Worm (Caenorhabditis elegans) whole organism, L2 larva: Measurements from ENCODE around the gene F17C8.6.
A peak's percentile ranks its signal among the peaks of the same experiment; 100 is the strongest.
"Not testable (repeated sequence)": the region's sequence is repeated elsewhere in the genome, so short reads cannot be mapped to it uniquely, and the experiment has no call there.

Source experiments
- C34F6.9 ChIP-seq: fragments of 150-350 bp; optimal IDR thresholded peaks from 2 replicates; lab custom pipeline; 2014; ENCODE audit warnings: missing biosample characterization, missing genetic modification characterization
- R02D3.7 ChIP-seq: fragments of 150-350 bp; optimal IDR thresholded peaks from 2 replicates; lab custom pipeline; 2014; ENCODE audit warnings: missing biosample characterization, missing genetic modification characterization
- Y55F3AM.14 ChIP-seq: fragments of 200-800 bp; sonication (Bioruptor generic); optimal IDR thresholded peaks from 2 replicates; lab custom pipeline; 2018; ENCODE audit warnings: mild to moderate bottlenecking, missing genetic modification characterization, missing compliant biosample characterization
- ZK546.5 ChIP-seq: sonication (generic microtip); optimal IDR thresholded peaks from 2 replicates; lab custom pipeline; 2017; ENCODE audit warnings: missing biosample characterization, missing genetic modification characterization
- alr-1 ChIP-seq: fragments of 150-350 bp; optimal IDR thresholded peaks from 2 replicates; lab custom pipeline; 2014; ENCODE audit warnings: missing biosample characterization, missing genetic modification characterization
- aly-2 ChIP-seq: fragments of 150-350 bp; optimal IDR thresholded peaks from 2 replicates; lab custom pipeline; 2014; ENCODE audit warnings: missing biosample characterization, missing genetic modification characterization
- ama-1 ChIP-seq: fragments of 150-350 bp; optimal IDR thresholded peaks from 2 replicates; lab custom pipeline; 2018; ENCODE audit warnings: inconsistent platforms
- blmp-1 ChIP-seq: sonication (generic microtip); optimal IDR thresholded peaks from 2 replicates; lab custom pipeline; 2017; ENCODE audit warnings: missing genetic modification characterization, mild to moderate bottlenecking, missing compliant biosample characterization, antibody characterized with exemption, moderate library complexity; ENCODE audit not compliant: insufficient read depth
- ceh-16 ChIP-seq: fragments of 150-350 bp; optimal IDR thresholded peaks from 2 replicates; lab custom pipeline; 2014; ENCODE audit warnings: missing biosample characterization, missing genetic modification characterization
- crh-2 ChIP-seq: sonication (generic microtip); optimal IDR thresholded peaks from 2 replicates; lab custom pipeline; 2017; ENCODE audit warnings: missing biosample characterization, missing genetic modification characterization
- dmd-4 ChIP-seq: sonication (generic microtip); optimal IDR thresholded peaks from 2 replicates; lab custom pipeline; 2017; ENCODE audit warnings: missing biosample characterization, missing genetic modification characterization
- egl-27 ChIP-seq: sonication (generic microtip); optimal IDR thresholded peaks from 3 replicates; lab custom pipeline; 2017; ENCODE audit warnings: missing biosample characterization, missing genetic modification reagents, missing genetic modification characterization
- elt-3 ChIP-seq: sonication (generic microtip); optimal IDR thresholded peaks from 2 replicates; lab custom pipeline; 2017; ENCODE audit warnings: missing biosample characterization, missing genetic modification characterization
- fos-1 ChIP-seq: fragments of 150-350 bp; optimal IDR thresholded peaks from 2 replicates; lab custom pipeline; 2014; ENCODE audit warnings: missing biosample characterization, missing genetic modification characterization
- lin-11 ChIP-seq: fragments of 150-350 bp; sonication (generic microtip); optimal IDR thresholded peaks from 2 replicates; lab custom pipeline; 2014; ENCODE audit warnings: missing biosample characterization, missing genetic modification characterization, inconsistent platforms, mixed read lengths
- lin-13 ChIP-seq: fragments of 150-350 bp; optimal IDR thresholded peaks from 2 replicates; lab custom pipeline; 2014; ENCODE audit warnings: missing biosample characterization, missing genetic modification reagents, missing genetic modification characterization
- lin-39 ChIP-seq: fragments of 150-350 bp; optimal IDR thresholded peaks from 2 replicates; lab custom pipeline; 2014; ENCODE audit warnings: missing biosample characterization, missing genetic modification reagents, missing genetic modification characterization
- lsy-2 ChIP-seq, 2 experiments: fragments of 150-350 bp in 1 of 2; sonication (generic microtip) in 1 of 2; optimal IDR thresholded peaks; 2 replicates each; lab custom pipeline; 2014 to 2017; ENCODE audit warnings: missing biosample characterization in 2 of 2, missing genetic modification characterization in 2 of 2
- mab-5 ChIP-seq: fragments of 150-350 bp; optimal IDR thresholded peaks from 2 replicates; lab custom pipeline; 2014; ENCODE audit warnings: missing biosample characterization, missing genetic modification characterization
- mbf-1 ChIP-seq: sonication (generic microtip); optimal IDR thresholded peaks from 2 replicates; lab custom pipeline; 2017; ENCODE audit warnings: missing biosample characterization, missing genetic modification characterization
- nhr-10 ChIP-seq: sonication (generic microtip); optimal IDR thresholded peaks from 2 replicates; lab custom pipeline; 2017; ENCODE audit warnings: missing biosample characterization, missing genetic modification characterization
- nhr-12 ChIP-seq: fragments of 150-350 bp; optimal IDR thresholded peaks from 2 replicates; lab custom pipeline; 2014; ENCODE audit warnings: missing biosample characterization, missing genetic modification characterization
- nhr-237 ChIP-seq: fragments of 150-350 bp; optimal IDR thresholded peaks from 2 replicates; lab custom pipeline; 2014; ENCODE audit warnings: missing biosample characterization, missing genetic modification characterization
- nhr-25 ChIP-seq: fragments of 150-350 bp; sonication (generic microtip); optimal IDR thresholded peaks from 3 replicates; lab custom pipeline; 2014; ENCODE audit warnings: missing biosample characterization, missing genetic modification characterization
- nhr-6 ChIP-seq: fragments of 150-350 bp; optimal IDR thresholded peaks from 2 replicates; lab custom pipeline; 2014; ENCODE audit warnings: missing biosample characterization, missing genetic modification characterization
- nhr-77 ChIP-seq: fragments of 150-350 bp; optimal IDR thresholded peaks from 2 replicates; lab custom pipeline; 2014; ENCODE audit warnings: missing biosample characterization, missing genetic modification characterization
- sem-4 ChIP-seq: fragments of 150-350 bp; optimal IDR thresholded peaks from 2 replicates; lab custom pipeline; 2014; ENCODE audit warnings: missing biosample characterization, missing genetic modification reagents, missing genetic modification characterization
- skn-1 ChIP-seq: sonication (generic microtip); optimal IDR thresholded peaks from 2 replicates; lab custom pipeline; 2017; ENCODE audit warnings: missing biosample characterization, missing genetic modification characterization
- sma-9 ChIP-seq, 2 experiments: fragments of 150-350 bp in 1 of 2; sonication (generic microtip) in 1 of 2; optimal IDR thresholded peaks; 2 replicates each; lab custom pipeline; 2014 to 2016; ENCODE audit warnings: missing genetic modification characterization in 2 of 2, mild to moderate bottlenecking in 1 of 2, missing biosample characterization in 1 of 2, missing compliant biosample characterization in 1 of 2, missing genetic modification reagents in 1 of 2, moderate library complexity in 1 of 2
- snpc-4 ChIP-seq: fragments of 150-350 bp; optimal IDR thresholded peaks from 2 replicates; lab custom pipeline; 2014; ENCODE audit warnings: missing biosample characterization, missing genetic modification characterization
- unc-39 ChIP-seq: fragments of 150-350 bp; optimal IDR thresholded peaks from 2 replicates; lab custom pipeline; 2014; ENCODE audit warnings: missing biosample characterization, missing genetic modification characterization
- unc-55 ChIP-seq: fragments of 150-350 bp; sonication (generic microtip); optimal IDR thresholded peaks from 3 replicates; lab custom pipeline; 2014; ENCODE audit warnings: missing biosample characterization, missing genetic modification reagents, missing genetic modification characterization
- unc-62 ChIP-seq: fragments of 150-350 bp; optimal IDR thresholded peaks from 2 replicates; lab custom pipeline; 2014; ENCODE audit warnings: missing biosample characterization, missing genetic modification reagents, missing genetic modification characterization
- zag-1 ChIP-seq: fragments of 150-350 bp; optimal IDR thresholded peaks from 2 replicates; lab custom pipeline; 2014; ENCODE audit warnings: missing biosample characterization, missing genetic modification characterization
- ztf-1 ChIP-seq: fragments of 200-800 bp; sonication (Bioruptor generic); conservative IDR thresholded peaks from 2 replicates; pipeline ENCODE4 v1.3.6; 2022; ENCODE audit warnings: missing genetic modification characterization, missing compliant biosample characterization
- ztf-11 ChIP-seq: sonication (generic microtip); optimal IDR thresholded peaks from 2 replicates; lab custom pipeline; 2017; ENCODE audit warnings: missing biosample characterization, missing genetic modification characterization
- ztf-4 ChIP-seq: fragments of 150-350 bp; optimal IDR thresholded peaks from 2 replicates; lab custom pipeline; 2014; ENCODE audit warnings: missing biosample characterization, missing genetic modification characterization

The F17C8.6 gene

DNA sequence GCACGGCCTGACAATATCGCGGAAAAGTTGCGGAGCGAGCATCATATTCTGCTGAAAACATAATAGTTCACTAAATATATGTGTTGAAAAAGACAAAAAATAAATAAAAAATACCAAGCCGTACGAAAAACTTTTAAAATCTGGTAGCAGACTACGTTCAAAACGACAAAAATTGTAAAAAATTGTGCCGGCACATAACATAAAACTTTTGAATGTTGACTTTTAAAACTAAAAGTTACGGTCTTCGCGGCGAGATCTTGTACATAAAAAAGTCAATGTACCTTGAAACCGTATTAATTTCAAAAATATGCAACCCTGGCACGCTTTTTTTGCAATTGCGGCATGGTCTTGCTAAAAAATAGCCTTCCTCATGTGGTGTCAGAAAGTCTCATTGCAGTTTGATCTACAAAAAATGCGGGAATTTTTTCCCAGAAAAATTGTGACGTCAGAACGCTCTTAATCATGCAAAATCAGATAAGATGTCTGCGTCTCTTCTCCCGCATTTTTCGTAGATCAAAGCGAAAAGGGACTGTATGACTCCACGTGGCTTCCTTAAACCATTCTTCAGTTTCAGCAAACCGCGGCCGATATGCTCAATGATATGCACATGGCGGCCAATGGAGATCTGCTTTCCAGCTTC, 36.2 kb upstream of the F17C8.6 start, which contains the start of the genes gex-5 and C38D4.10:
Gene gex-5, minus strand, starts transcription at position 51 of the 640 bp plus-strand sequence.
Gene C38D4.10, plus strand, starts transcription at position 590 of the 640 bp plus-strand sequence.
- not testable (repeated sequence) for TF ChIP-seq C34F6.9 (tag; lab: Kevin White, UChicago); nhr-25; snpc-4

DNA sequence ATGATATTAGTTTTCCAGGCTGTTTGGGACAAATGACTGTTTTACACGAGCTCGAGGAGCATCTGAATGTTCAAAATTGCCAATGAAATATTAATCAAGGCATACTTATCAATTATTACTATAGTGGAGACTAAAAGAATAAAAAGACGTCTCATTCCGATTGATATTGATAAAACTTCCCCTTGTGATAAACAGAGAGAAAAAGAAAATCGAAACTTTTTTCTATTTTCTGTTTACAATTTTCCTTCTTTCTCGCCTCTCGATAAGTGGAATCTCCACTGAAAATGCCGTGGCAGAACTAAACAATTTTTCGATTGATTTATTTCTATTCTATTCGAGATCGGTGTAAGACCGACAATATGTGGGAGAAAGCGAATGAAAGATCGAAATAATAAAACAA, 34.0 kb upstream of the F17C8.6 start, which contains the start of gene B0393.9:
Gene B0393.9, minus strand, starts transcription at position 303 of the 400 bp plus-strand sequence.
- TF ChIP-seq Y55F3AM.14 (no peak), nhr-10 (no peak), unc-62 (GFP tag; lab: Kevin White, UChicago) (no peak), alr-1 (tag; lab: Kevin White, UChicago) (no peak), fos-1 (tag; lab: Kevin White, UChicago) (peak; percentile 35)

DNA sequence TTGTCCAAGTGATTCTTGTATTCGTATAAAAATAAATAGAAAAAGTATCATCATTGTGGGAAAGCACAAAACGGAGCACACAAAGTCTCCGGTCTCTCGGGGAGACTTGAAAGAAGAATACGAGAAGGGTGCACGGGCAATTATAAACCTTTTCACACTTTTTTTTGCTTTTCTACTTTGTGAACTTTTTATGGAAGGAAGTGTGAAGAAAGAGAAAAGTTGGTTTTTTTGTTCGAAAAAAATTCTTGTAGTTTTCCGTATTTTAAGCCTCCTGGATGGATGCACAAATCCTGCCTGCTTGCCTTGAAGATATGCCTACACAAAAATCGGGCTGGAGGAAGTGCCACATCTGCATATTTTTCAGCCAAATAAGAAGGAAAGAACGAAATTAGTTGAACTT, 32.2 kb upstream of the F17C8.6 start, which contains the start of gene B0393.7:
Gene B0393.7, minus strand, starts transcription at position 101 of the 400 bp plus-strand sequence.
- TF ChIP-seq ama-1 (no peak), ztf-1 (GFP tag; lab: Robert Waterston, UW) (no peak), sem-4 (tag; lab: Kevin White, UChicago) (no peak), blmp-1 (tag; lab: Kevin White, UChicago) (no peak), nhr-10 (no peak), zag-1 (no peak), elt-3 (tag; lab: Kevin White, UChicago) (no peak), unc-62 (GFP tag; lab: Kevin White, UChicago) (no peak), ceh-16 (tag; lab: Kevin White, UChicago) (no peak), crh-2 (no peak), lin-39 (no peak), R02D3.7 (tag; lab: Kevin White, UChicago) (no peak), ztf-4 (tag; lab: Kevin White, UChicago) (no peak), aly-2 (tag; lab: Kevin White, UChicago) (no peak), lin-11 (tag; lab: Kevin White, UChicago) (no peak), nhr-77 (tag; lab: Kevin White, UChicago) (no peak), ZK546.5 (tag; lab: Kevin White, UChicago) (no peak), nhr-6 (no peak), ztf-11 (tag; lab: Kevin White, UChicago) (no peak), nhr-237 (tag; lab: Kevin White, UChicago) (no peak)

DNA sequence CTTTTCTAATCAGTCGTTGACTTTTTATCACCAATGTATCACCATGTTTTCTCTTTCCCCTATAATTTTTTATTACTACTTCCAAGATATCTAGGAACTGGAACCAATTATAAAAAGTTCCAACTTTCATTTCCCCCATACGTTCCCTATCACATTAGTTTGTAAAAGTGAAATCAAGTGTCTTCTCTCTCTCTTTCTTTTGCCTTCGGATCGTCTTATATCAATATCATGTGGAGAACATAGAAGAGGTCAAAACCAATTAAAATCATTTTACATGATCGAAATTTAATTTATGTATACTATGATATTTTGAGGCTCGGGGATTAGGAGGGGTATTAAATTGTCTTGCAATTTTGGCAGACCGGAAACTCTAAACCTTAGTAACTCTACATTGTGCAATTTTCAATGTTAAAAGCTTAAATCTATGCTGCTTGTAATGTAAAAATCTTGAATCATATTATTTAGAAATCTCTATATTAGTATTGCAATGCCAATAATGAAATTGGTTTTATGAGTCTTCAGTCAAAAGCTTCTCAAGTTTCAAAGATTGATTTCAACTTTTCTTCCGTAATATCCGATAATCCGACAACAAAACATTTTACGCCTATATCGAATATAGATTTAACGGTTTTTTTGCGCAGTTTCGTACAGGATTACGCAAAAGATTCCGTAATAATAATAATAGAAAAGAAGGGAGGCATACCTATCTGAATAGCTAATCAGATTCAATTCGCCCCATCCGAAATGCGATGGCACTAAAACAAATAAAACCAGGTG, 22.2 kb upstream of the F17C8.6 start:
- no peak for TF ChIP-seq dmd-4 (tag; lab: Kevin White, UChicago)
- no peak for TF ChIP-seq egl-27 (tag; lab: Kevin White, UChicago)
- TF ChIP-seq blmp-1 (tag; lab: Kevin White, UChicago) = peak; percentile 26
- no peak for TF ChIP-seq mbf-1 (tag; lab: Kevin White, UChicago)
- TF ChIP-seq mab-5 (tag; lab: Kevin White, UChicago) = no peak
- no peak for TF ChIP-seq ZK546.5 (tag; lab: Kevin White, UChicago)
- TF ChIP-seq ztf-4 (tag; lab: Kevin White, UChicago) = no peak
- no peak for TF ChIP-seq nhr-237 (tag; lab: Kevin White, UChicago)
- no peak for TF ChIP-seq lsy-2 (tag; optimal IDR thresholded peaks at IDR 0.05; lab: Kevin White, UChicago)

- TF ChIP-seq lin-13 (GFP tag; lab: Kevin White, UChicago) (no peak), dmd-4 (tag; lab: Kevin White, UChicago) (no peak), ceh-16 (tag; lab: Kevin White, UChicago) (no peak), ztf-1 (GFP tag; lab: Robert Waterston, UW) (no peak), nhr-12 (tag; lab: Kevin White, UChicago) (no peak), nhr-25 (no peak), lin-39 (no peak), lsy-2 (tag; optimal IDR thresholded peaks at IDR 0.05; lab: Kevin White, UChicago) (no peak), sem-4 (tag; lab: Kevin White, UChicago) (no peak), egl-27 (tag; lab: Kevin White, UChicago) (no peak), nhr-6 (no peak), mbf-1 (tag; lab: Kevin White, UChicago) (no peak), ztf-11 (tag; lab: Kevin White, UChicago) (no peak), ztf-4 (tag; lab: Kevin White, UChicago) (no peak), sma-9 (GFP tag; optimal IDR thresholded peaks at IDR 0.05; lab: Kevin White, UChicago) (no peak), sma-9 (tag; optimal IDR thresholded peaks at IDR 0.05; lab: Kevin White, UChicago) (no peak), mab-5 (tag; lab: Kevin White, UChicago) (no peak), unc-55 (no peak), skn-1 (no peak), unc-62 (GFP tag; lab: Kevin White, UChicago) (no peak), unc-39 (no peak)
These were observed 21.0 kb upstream of the F17C8.6 start for ce11 chrIII:4766842-4767241.
